Worm (Caenorhabditis elegans): Measurements from ENCODE around the gene Y116A8C.23.

Y116A8C.23 gene

DNA sequence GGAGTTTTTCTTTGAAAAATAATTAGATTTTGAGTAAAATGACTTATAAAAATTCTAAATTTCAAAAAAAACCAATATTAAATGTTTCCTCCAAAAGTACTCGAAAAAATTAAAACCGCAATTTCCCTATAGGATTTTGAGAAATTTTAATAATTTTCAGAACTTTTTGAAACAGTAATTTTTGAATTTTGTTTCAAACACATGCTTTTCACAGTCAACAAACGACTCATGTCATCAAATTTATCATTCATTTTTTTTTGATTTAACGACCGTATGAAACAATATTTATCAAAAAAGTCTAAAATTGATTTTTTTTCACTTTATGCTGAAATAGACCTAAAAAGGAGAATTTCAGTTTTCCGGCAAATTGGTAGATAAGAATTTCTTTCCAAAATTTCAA, 26.8 kb upstream of the Y116A8C.23 start:
- TF ChIP-seq alr-1 (tag; optimal IDR thresholded peaks at IDR 0.05; ENCODE audit: borderline replicate concordance), result no peak
- no peak for TF ChIP-seq swsn-7 (tag; optimal IDR thresholded peaks at IDR 0.05)
- no peak for TF ChIP-seq ces-1 (GFP tag; optimal IDR thresholded peaks at IDR 0.05)
- TF ChIP-seq nhr-11 (tag; optimal IDR thresholded peaks at IDR 0.05), result no peak
- no peak for TF ChIP-seq sox-4 (tag; optimal IDR thresholded peaks at IDR 0.05)
- TF ChIP-seq mdl-1 (tag; optimal IDR thresholded peaks at IDR 0.05), result no peak
- TF ChIP-seq unc-30 (tag; optimal IDR thresholded peaks at IDR 0.05), result no peak
- TF ChIP-seq unc-98 (GFP tag; IDR thresholded peaks at IDR 0.05), result no peak
- no peak for TF ChIP-seq tbx-2 (tag; optimal IDR thresholded peaks at IDR 0.05)
- no peak for TF ChIP-seq ceh-88 (GFP tag; IDR thresholded peaks at IDR 0.05)
- TF ChIP-seq pax-3 (tag; optimal IDR thresholded peaks at IDR 0.05), result no peak
- no peak for TF ChIP-seq pag-3 (tag; optimal IDR thresholded peaks at IDR 0.05; ENCODE audit: borderline replicate concordance, insufficient read depth)
- no peak for TF ChIP-seq fkh-4 (tag; optimal IDR thresholded peaks at IDR 0.05; ENCODE audit: borderline replicate concordance)
- TF ChIP-seq hlh-4 (tag; optimal IDR thresholded peaks at IDR 0.05), result no peak
- no peak for TF ChIP-seq xbp-1 (tag; optimal IDR thresholded peaks at IDR 0.05)
- no peak for TF ChIP-seq hlh-17 (GFP tag; optimal IDR thresholded peaks at IDR 0.05; ENCODE audit: borderline replicate concordance)
- TF ChIP-seq ceh-63 (GFP tag; optimal IDR thresholded peaks at IDR 0.05), result no peak
- TF ChIP-seq lin-13 (GFP tag; optimal IDR thresholded peaks at IDR 0.05), result no peak
- no peak for TF ChIP-seq aha-1 (tag; optimal IDR thresholded peaks at IDR 0.05)
- no peak for TF ChIP-seq ceh-82 (tag; optimal IDR thresholded peaks at IDR 0.05)

DNA sequence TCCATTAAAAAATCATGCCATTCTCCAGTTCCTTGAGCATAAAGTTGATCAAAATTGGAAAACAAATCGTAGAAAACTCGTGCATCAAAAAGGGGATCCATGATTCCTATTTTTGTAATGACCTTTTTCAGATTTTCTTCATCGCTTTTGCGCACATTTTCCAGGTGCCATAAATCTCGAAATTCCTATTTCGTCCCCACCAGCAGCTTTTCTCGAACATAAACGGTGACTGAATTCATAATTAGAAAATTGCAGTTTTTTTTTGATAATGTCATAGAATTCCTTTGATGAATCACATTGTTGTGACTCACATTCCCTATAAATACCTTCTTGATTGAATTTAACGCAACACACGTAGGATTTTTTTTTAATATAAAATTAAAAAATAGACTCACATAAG, 22.9 kb upstream of the Y116A8C.23 start, which contains the start of gene nhr-229:
nhr-229 (minus strand) TSS at position 101 of the 400 bp plus-strand sequence.
- TF ChIP-seq nhr-85 (tag) (peak; percentile 17), hlh-17 (GFP tag; optimal IDR thresholded peaks at IDR 0.05; ENCODE audit: borderline replicate concordance) (no peak), nhr-84 (tag; optimal IDR thresholded peaks at IDR 0.05) (no peak), mef-2 (tag; optimal IDR thresholded peaks at IDR 0.05) (no peak)

DNA sequence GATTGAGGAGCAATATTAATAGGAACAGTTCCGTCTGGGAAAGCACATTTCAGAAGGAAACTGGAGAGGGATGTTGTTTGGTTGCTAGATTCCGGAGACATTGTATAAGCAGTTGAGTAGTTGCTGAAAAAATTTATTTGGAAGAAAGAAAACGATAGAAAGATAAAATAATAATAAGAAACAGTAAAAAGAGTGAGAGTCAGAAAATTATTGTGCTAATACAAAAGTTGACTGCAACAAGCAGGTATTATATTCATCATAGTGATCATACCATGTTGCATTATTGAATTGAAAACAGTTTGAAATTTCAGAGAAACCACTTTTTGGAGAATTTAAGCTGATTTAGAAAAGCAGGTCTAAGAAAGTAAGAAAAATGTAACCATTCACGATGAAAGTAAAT, 13.8 kb upstream of the Y116A8C.23 start, which contains the start of gene Y116A8C.19:
Y116A8C.19 (minus strand) TSS at position 101 of the 400 bp plus-strand sequence.
- no peak for TF ChIP-seq nhr-84 (tag; optimal IDR thresholded peaks at IDR 0.05)
- TF ChIP-seq rnt-1 (tag; optimal IDR thresholded peaks at IDR 0.05), result no peak
- TF ChIP-seq zip-4 (GFP tag; optimal IDR thresholded peaks at IDR 0.05), result no peak
- TF ChIP-seq jun-1 (tag; optimal IDR thresholded peaks at IDR 0.05), result no peak
- no peak for TF ChIP-seq snpc-4 (tag; optimal IDR thresholded peaks at IDR 0.05)
- TF ChIP-seq fkh-4 (tag; optimal IDR thresholded peaks at IDR 0.05; ENCODE audit: borderline replicate concordance), result no peak
- TF ChIP-seq nhr-237 (tag; optimal IDR thresholded peaks at IDR 0.05), result no peak
- no peak for TF ChIP-seq nhr-76 (tag; optimal IDR thresholded peaks at IDR 0.05)
- no peak for TF ChIP-seq sup-37 (GFP tag; optimal IDR thresholded peaks at IDR 0.05)
- no peak for TF ChIP-seq ceh-82 (tag; optimal IDR thresholded peaks at IDR 0.05)
- TF ChIP-seq pqm-1 (tag; optimal IDR thresholded peaks at IDR 0.05), result no peak
- no peak for TF ChIP-seq snu-23 (GFP tag; optimal IDR thresholded peaks at IDR 0.05)
- no peak for TF ChIP-seq mab-9 (GFP tag; IDR thresholded peaks at IDR 0.05)

DNA sequence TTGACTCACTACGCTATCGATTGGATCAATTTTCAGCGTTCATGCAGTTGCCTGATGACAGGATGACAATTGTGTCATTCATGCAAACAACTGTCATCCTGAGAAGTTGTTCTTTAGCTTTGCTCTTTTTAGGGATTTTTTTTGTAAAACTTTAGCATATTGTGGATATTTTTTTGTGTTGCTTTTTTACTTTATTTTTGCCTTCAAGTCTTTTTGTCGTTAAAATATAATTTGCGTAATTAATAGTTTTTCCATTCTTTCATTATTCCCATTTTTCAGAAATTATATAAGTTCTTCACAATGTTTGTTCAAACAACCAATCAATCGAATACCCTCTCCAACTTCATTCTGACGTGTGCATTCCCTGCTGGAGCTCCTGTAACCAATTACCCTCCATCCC, 12.7 kb upstream of the Y116A8C.23 start, which contains the start of gene Y116A8C.20:
Y116A8C.20 (plus strand) TSS at position 301 of the 400 bp plus-strand sequence.
- no peak for TF ChIP-seq rnt-1 (tag; optimal IDR thresholded peaks at IDR 0.05)
- TF ChIP-seq unc-98 (GFP tag; IDR thresholded peaks at IDR 0.05), result no peak
- TF ChIP-seq pag-3 (tag; optimal IDR thresholded peaks at IDR 0.05; ENCODE audit: borderline replicate concordance, insufficient read depth), result no peak
- no peak for TF ChIP-seq unc-30 (tag; optimal IDR thresholded peaks at IDR 0.05)
- no peak for TF ChIP-seq lin-15B (tag; optimal IDR thresholded peaks at IDR 0.05)
- no peak for TF ChIP-seq C34B4.2 (tag; optimal IDR thresholded peaks at IDR 0.05)
- TF ChIP-seq efl-3 (GFP tag; optimal IDR thresholded peaks at IDR 0.05), result no peak

Measured in whole organism, L1 larva.